Worm (Caenorhabditis elegans) whole organism, young adult: ENCODE results near the gene pqn-89.

Experiments
- lin-35 ChIP-seq, 3 experiments: fragments of 150-350 bp in 2 of 3; sonication (generic microtip) in 1 of 3; optimal IDR thresholded peaks; 2 replicates each; lab custom pipeline; 2014 to 2018; ENCODE audit warnings: missing biosample characterization in 3 of 3, missing genetic modification characterization in 3 of 3, missing genetic modification reagents in 3 of 3
- nhr-120 ChIP-seq: fragments of 200-800 bp; sonication (Bioruptor generic); IDR thresholded peaks from 2 replicates; pipeline ENCODE4 v1.3.6; 2022; ENCODE audit warnings: missing genetic modification characterization, missing compliant biosample characterization

DNA sequence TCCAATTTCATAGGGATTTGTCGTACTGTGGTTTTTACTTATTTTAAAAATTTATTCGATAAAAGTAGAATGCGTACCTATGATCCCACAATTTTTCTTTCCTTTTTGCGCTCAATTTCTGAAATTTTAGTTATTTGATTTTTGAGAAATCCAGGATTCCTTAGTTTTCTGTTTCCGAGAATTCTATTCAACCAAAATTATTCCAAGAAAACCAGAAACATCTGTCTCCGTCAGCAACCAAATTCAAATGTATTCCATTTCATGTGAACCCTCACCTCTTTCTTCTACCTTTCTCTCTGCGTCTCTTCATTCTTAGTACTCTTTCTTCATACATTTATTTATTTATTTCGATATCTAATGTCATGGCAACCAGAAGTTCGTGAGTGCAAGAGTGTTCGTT is 5.2 kb downstream of the pqn-89 start:
- no peak for TF ChIP-seq lin-35 (GFP tag; optimal IDR thresholded peaks at IDR 0.05; lab: Kevin White, UChicago)
- no peak for TF ChIP-seq nhr-120 (GFP tag; lab: Robert Waterston, UW)
